Fruit fly (Drosophila melanogaster) whole organism, adult: Measurements from ENCODE around the gene dj.

Experiments used
- CG11617 ChIP-seq: fragments of 200-800 bp; sonication (Bioruptor generic); optimal IDR thresholded peaks from 2 replicates; lab custom pipeline; 2017; ENCODE audit warnings: mild to moderate bottlenecking, missing biosample characterization, missing genetic modification reagents, missing genetic modification characterization
- CG12768 ChIP-seq: fragments of 200-800 bp; sonication (Bioruptor generic); optimal IDR thresholded peaks from 2 replicates; lab custom pipeline; 2017; ENCODE audit warnings: missing biosample characterization, missing genetic modification characterization, mild to moderate bottlenecking, moderate library complexity, missing genetic modification reagents
- CG14711 ChIP-seq: fragments of 200-800 bp; sonication (Bioruptor generic); optimal IDR thresholded peaks from 2 replicates; lab custom pipeline; 2018; ENCODE audit warnings: missing biosample characterization, mild to moderate bottlenecking, missing genetic modification characterization, moderate library complexity
- CG1620 ChIP-seq: fragments of 200-800 bp; sonication (Bioruptor generic); optimal IDR thresholded peaks from 2 replicates; lab custom pipeline; 2016; ENCODE audit warnings: missing biosample characterization, missing genetic modification characterization
- CG33017 ChIP-seq: fragments of 200-800 bp; sonication (Bioruptor generic); optimal IDR thresholded peaks from 2 replicates; lab custom pipeline; 2018; ENCODE audit warnings: missing biosample characterization, mild to moderate bottlenecking, missing genetic modification characterization, moderate library complexity
- CG5204 ChIP-seq: fragments of 200-800 bp; sonication (Bioruptor generic); optimal IDR thresholded peaks from 2 replicates; lab custom pipeline; 2016; ENCODE audit warnings: missing biosample characterization, missing genetic modification characterization
- CG7045 ChIP-seq: fragments of 200-800 bp; sonication (Bioruptor generic); optimal IDR thresholded peaks from 2 replicates; lab custom pipeline; 2017; ENCODE audit warnings: missing biosample characterization, mild to moderate bottlenecking, missing genetic modification characterization
- CG7101 ChIP-seq: fragments of 200-800 bp; sonication (Bioruptor generic); optimal IDR thresholded peaks from 2 replicates; lab custom pipeline; 2018; ENCODE audit warnings: missing biosample characterization, mild to moderate bottlenecking, missing genetic modification characterization, moderate library complexity
- Clk ChIP-seq: fragments of 200-800 bp; sonication (Bioruptor generic); optimal IDR thresholded peaks from 2 replicates; lab custom pipeline; 2017; ENCODE audit warnings: missing biosample characterization, missing genetic modification characterization
- Crg-1 ChIP-seq: fragments of 200-800 bp; sonication (Bioruptor generic); optimal IDR thresholded peaks from 2 replicates; lab custom pipeline; 2016; ENCODE audit warnings: missing biosample characterization, missing genetic modification characterization
- Hr96 ChIP-seq: fragments of 200-800 bp; sonication (Bioruptor generic); optimal IDR thresholded peaks from 2 replicates; lab custom pipeline; 2016; ENCODE audit warnings: missing biosample characterization, missing genetic modification characterization
- Mnt ChIP-seq: fragments of 200-800 bp; sonication (Bioruptor generic); optimal IDR thresholded peaks from 2 replicates; lab custom pipeline; 2016; ENCODE audit warnings: missing biosample characterization, mild to moderate bottlenecking, missing genetic modification characterization
- bab1 ChIP-seq: fragments of 200-800 bp; sonication (Bioruptor generic); optimal IDR thresholded peaks from 3 replicates; lab custom pipeline; 2019; ENCODE audit warnings: missing biosample characterization, mild to moderate bottlenecking, missing genetic modification characterization, moderate library complexity
- cic ChIP-seq: fragments of 200-800 bp; sonication (Bioruptor generic); optimal IDR thresholded peaks from 2 replicates; lab custom pipeline; 2017; ENCODE audit warnings: missing biosample characterization, mild to moderate bottlenecking, missing genetic modification characterization, moderate library complexity
- cnc ChIP-seq, 2 experiments: fragments of >200 bp; optimal IDR thresholded peaks; 2 replicates each; lab custom pipeline; 2017
- kay ChIP-seq: fragments of 200-800 bp; sonication (Bioruptor generic); peaks from one replicate; lab custom pipeline; 2016; ENCODE audit warnings: missing biosample characterization, missing genetic modification characterization, borderline replicate concordance
- ovo ChIP-seq: fragments of 200-800 bp; sonication (Bioruptor generic); optimal IDR thresholded peaks from 2 replicates; lab custom pipeline; 2016; ENCODE audit warnings: missing biosample characterization, missing genetic modification characterization
- pad ChIP-seq: fragments of 200-800 bp; sonication (Bioruptor generic); optimal IDR thresholded peaks from 3 replicates; lab custom pipeline; 2017; ENCODE audit warnings: missing biosample characterization, missing genetic modification characterization, mild to moderate bottlenecking, moderate library complexity, missing genetic modification reagents
- tj ChIP-seq: fragments of 200-800 bp; sonication (Bioruptor generic); optimal IDR thresholded peaks from 3 replicates; lab custom pipeline; 2017; ENCODE audit warnings: missing biosample characterization, mild to moderate bottlenecking, missing genetic modification characterization, moderate library complexity
- toe ChIP-seq: fragments of 200-800 bp; sonication (Bioruptor generic); optimal IDR thresholded peaks from 2 replicates; lab custom pipeline; 2016; ENCODE audit warnings: missing biosample characterization, missing genetic modification characterization

Gene dj

dm6 chr3R:7052242-7052641 is 6.9 kb upstream of the dj start, which contains the start of gene Sodh1:
TSS of gene Sodh1 (plus strand) at chr3R:7052335.
- TF ChIP-seq Hr96 (no peak), CG7045 (GFP tag; lab: Kevin White, UChicago) (no peak), tj (GFP tag; lab: Kevin White, UChicago) (no peak), Mnt (peak; percentile 26), cic (peak; percentile 63)

- no peak for TF ChIP-seq Hr96
- no peak for TF ChIP-seq pad (GFP tag; lab: Kevin White, UChicago)
- no peak for TF ChIP-seq Clk (GFP tag; lab: Kevin White, UChicago)
- TF ChIP-seq CG1620 (GFP tag; lab: Kevin White, UChicago): no peak
- no peak for TF ChIP-seq CG5204 (GFP tag; lab: Kevin White, UChicago)
Measured at dm6 chr3R:7054286-7054685, 4.8 kb upstream of the dj start, which contains the start of gene CG1979. TSS of gene CG1979 (plus strand) at chr3R:7054586.

dm6 chr3R:7058017-7058416 is 1.1 kb upstream of the dj start:
- TF ChIP-seq cic (peak; percentile 49), CG33017 (tag; lab: Kevin White, UChicago) (no peak)

- no peak for TF ChIP-seq tj (GFP tag; lab: Kevin White, UChicago)
Measured at dm6 chr3R:7060467-7060866, 1.4 kb downstream of the dj start, which contains the start of gene djl. TSS of gene djl (plus strand) at chr3R:7060767.

dm6 chr3R:7061875-7062274 is 2.8 kb downstream of the dj start, which contains the start of gene Mst84B:
TSS of gene Mst84B (plus strand) at chr3R:7062175.
- TF ChIP-seq CG7101 (tag; lab: Kevin White, UChicago) (no peak), cic (no peak), CG11617 (GFP tag; lab: Kevin White, UChicago) (no peak)

dm6 chr3R:7066267-7066666 is 7.2 kb downstream of the dj start:
- TF ChIP-seq kay (GFP tag; lab: Kevin White, UChicago) (peak; percentile 82), CG11617 (GFP tag; lab: Kevin White, UChicago) (no peak)

dm6 chr3R:7067092-7067491 is 8.0 kb downstream of the dj start, which contains the start of the genes CG1105 and CG1965:
TSS of gene CG1105 (minus strand) at chr3R:7067136.
TSS of gene CG1965 (plus strand) at chr3R:7067401.
- TF ChIP-seq tj (GFP tag; lab: Kevin White, UChicago) (peak; percentile 69), ovo (GFP tag; lab: Kevin White, UChicago) (peak; percentile 75), CG12768 (GFP tag; lab: Kevin White, UChicago) (peak; percentile 77), Mnt (peak; percentile 87), Clk (GFP tag; lab: Kevin White, UChicago) (peak; percentile 83), CG7101 (tag; lab: Kevin White, UChicago) (peak; percentile 88), kay (GFP tag; lab: Kevin White, UChicago) (peak; percentile 88), toe (peak; percentile 95), cic (peak; percentile 59), CG1620 (GFP tag; lab: Kevin White, UChicago) (peak; percentile 94), CG7045 (GFP tag; lab: Kevin White, UChicago) (peak; percentile 85), Hr96 (peak; percentile 89), CG14711 (tag; lab: Kevin White, UChicago) (peak; percentile 80), CG5204 (GFP tag; lab: Kevin White, UChicago) (peak; percentile 90), CG33017 (tag; lab: Kevin White, UChicago) (peak; percentile 74), bab1 (GFP tag; lab: Kevin White, UChicago) (peak; percentile 91), pad (GFP tag; lab: Kevin White, UChicago) (peak; percentile 66), Crg-1 (peak; percentile 79), cnc (optimal IDR thresholded peaks at IDR 0.05; lab: Kevin White, UChicago) (no peak), CG11617 (GFP tag; lab: Kevin White, UChicago) (peak; percentile 80)

- TF ChIP-seq cnc (optimal IDR thresholded peaks at IDR 0.05; lab: Kevin White, UChicago): no peak
- peak; percentile 55 for TF ChIP-seq ovo (GFP tag; lab: Kevin White, UChicago)
- peak; percentile 87 for TF ChIP-seq Mnt
- no peak for TF ChIP-seq CG12768 (GFP tag; lab: Kevin White, UChicago)
- no peak for TF ChIP-seq toe
- TF ChIP-seq kay (GFP tag; lab: Kevin White, UChicago): no peak
- no peak for TF ChIP-seq CG14711 (tag; lab: Kevin White, UChicago)
- TF ChIP-seq CG11617 (GFP tag; lab: Kevin White, UChicago): no peak
- TF ChIP-seq CG1620 (GFP tag; lab: Kevin White, UChicago): peak; percentile 44
- peak; percentile 48 for TF ChIP-seq cic
- peak; percentile 14 for TF ChIP-seq Hr96
- TF ChIP-seq tj (GFP tag; lab: Kevin White, UChicago): peak; percentile 72
- TF ChIP-seq CG7101 (tag; lab: Kevin White, UChicago): no peak
- no peak for TF ChIP-seq CG7045 (GFP tag; lab: Kevin White, UChicago)
- TF ChIP-seq pad (GFP tag; lab: Kevin White, UChicago): peak; percentile 36
- peak; percentile 17 for TF ChIP-seq CG5204 (GFP tag; lab: Kevin White, UChicago)
Measured at dm6 chr3R:7074297-7075114, 15.4 kb downstream of the dj start, which contains the start of the genes Ufl1 and CG1943. TSS of gene Ufl1 (minus strand) at chr3R:7074452. TSS of gene CG1943 (plus strand) at chr3R:7074859.
